Fruit fly (Drosophila melanogaster) whole organism, embryonic: Measurements from ENCODE around the gene CG3546.

Experiments used
- Ada2b ChIP-seq: fragments of 200-800 bp; sonication (Bioruptor generic); IDR thresholded peaks from 2 replicates; pipeline ENCODE4 v1.3.6; 2022; ENCODE audit warnings: missing biosample characterization, missing genetic modification characterization
- Atf-2 ChIP-seq: fragments of 200-800 bp; sonication (Bioruptor generic); optimal IDR thresholded peaks from 2 replicates; lab custom pipeline; 2016; ENCODE audit warnings: missing biosample characterization, missing genetic modification characterization
- CG10267 ChIP-seq: fragments of 200-800 bp; sonication (Bioruptor generic); optimal IDR thresholded peaks from 2 replicates; lab custom pipeline; 2018; ENCODE audit warnings: missing biosample characterization, mild to moderate bottlenecking, missing genetic modification characterization, moderate library complexity
- CG10979 ChIP-seq: fragments of 200-800 bp; sonication (Bioruptor generic); optimal IDR thresholded peaks from 2 replicates; lab custom pipeline; 2018; ENCODE audit warnings: missing biosample characterization, mild to moderate bottlenecking, missing genetic modification characterization, moderate library complexity
- CG14014 ChIP-seq: fragments of 200-800 bp; sonication (Bioruptor generic); IDR thresholded peaks from 2 replicates; pipeline ENCODE4 v1.3.6; 2022; ENCODE audit warnings: missing biosample characterization, missing genetic modification characterization
- CG16813 ChIP-seq: fragments of 200-800 bp; sonication (Bioruptor generic); IDR thresholded peaks from 3 replicates; pipeline ENCODE4 v1.3.6; 2022; ENCODE audit warnings: missing biosample characterization, missing genetic modification characterization; ENCODE audit not compliant: partially characterized antibody
- CG18011 ChIP-seq: fragments of 200-800 bp; sonication (Bioruptor generic); optimal IDR thresholded peaks from 2 replicates; lab custom pipeline; 2017; ENCODE audit warnings: missing biosample characterization, missing genetic modification characterization, mild to moderate bottlenecking, moderate library complexity, missing genotype
- CG2129 ChIP-seq: fragments of 200-800 bp; sonication (Bioruptor generic); IDR thresholded peaks from 2 replicates; pipeline ENCODE4 v1.3.6; 2022; ENCODE audit warnings: missing biosample characterization, missing genetic modification characterization; ENCODE audit not compliant: partially characterized antibody
- CG30431 ChIP-seq: fragments of 200-800 bp; sonication (Bioruptor generic); optimal IDR thresholded peaks from 2 replicates; lab custom pipeline; 2017; ENCODE audit warnings: missing biosample characterization, missing genetic modification characterization
- CG31388 ChIP-seq: fragments of 200-800 bp; sonication (Bioruptor generic); optimal IDR thresholded peaks from 2 replicates; lab custom pipeline; 2016; ENCODE audit warnings: missing biosample characterization, missing genetic modification characterization
- CG3281 ChIP-seq: fragments of 200-800 bp; sonication (Bioruptor generic); optimal IDR thresholded peaks from 3 replicates; lab custom pipeline; 2017; ENCODE audit warnings: missing biosample characterization, mild to moderate bottlenecking, missing genetic modification characterization
- CG34224 ChIP-seq: fragments of 200-800 bp; sonication (Bioruptor generic); IDR thresholded peaks from 3 replicates; pipeline ENCODE4 v1.3.6; 2022; ENCODE audit warnings: missing biosample characterization, missing genetic modification characterization; ENCODE audit not compliant: partially characterized antibody
- CG5180 ChIP-seq: fragments of 200-800 bp; sonication (Bioruptor generic); optimal IDR thresholded peaks from 3 replicates; lab custom pipeline; 2017; ENCODE audit warnings: missing biosample characterization, missing genetic modification characterization, mild to moderate bottlenecking, moderate library complexity, missing genetic modification reagents
- CG5953 ChIP-seq: fragments of 200-800 bp; sonication (Bioruptor generic); IDR thresholded peaks from 2 replicates; pipeline ENCODE4 v1.3.6; 2022; ENCODE audit warnings: missing biosample characterization, missing genetic modification characterization
- CG6791 ChIP-seq: fragments of 200-800 bp; sonication (Bioruptor generic); IDR thresholded peaks from 3 replicates; pipeline ENCODE4 v1.3.6; 2022; ENCODE audit warnings: missing biosample characterization, missing genetic modification characterization; ENCODE audit not compliant: partially characterized antibody
- CTCF ChIP-seq: fragments of 200-800 bp; sonication (Bioruptor generic); optimal IDR thresholded peaks from 2 replicates; lab custom pipeline; 2017; ENCODE audit warnings: missing biosample characterization, mild to moderate bottlenecking, missing genetic modification characterization, moderate library complexity
- Chrac-16 ChIP-seq: fragments of 200-800 bp; sonication (Bioruptor generic); optimal IDR thresholded peaks from 3 replicates; lab custom pipeline; 2016; ENCODE audit warnings: missing biosample characterization, missing genetic modification characterization
- Dfd ChIP-seq, 2 experiments: fragments of >200 bp; optimal IDR thresholded peaks; 2 replicates each; lab custom pipeline; 2017; ENCODE audit warnings: missing biosample characterization in 2 of 2, missing genetic modification characterization in 2 of 2
- Doc3 ChIP-seq: fragments of 200-800 bp; sonication (Bioruptor generic); IDR thresholded peaks from 3 replicates; pipeline ENCODE4 v1.3.6; 2022; ENCODE audit warnings: missing biosample characterization, missing genetic modification characterization; ENCODE audit not compliant: partially characterized antibody
- Dp ChIP-seq: fragments of 200-800 bp; sonication (Bioruptor generic); optimal IDR thresholded peaks from 2 replicates; lab custom pipeline; 2018; ENCODE audit warnings: missing biosample characterization, mild to moderate bottlenecking, missing genetic modification characterization, moderate library complexity
- Dref ChIP-seq: fragments of 200-800 bp; sonication (Bioruptor generic); IDR thresholded peaks from 2 replicates; pipeline ENCODE4 v1.3.6; 2022; ENCODE audit warnings: missing biosample characterization, missing genetic modification characterization
- Fer2 ChIP-seq: fragments of 200-800 bp; sonication (Bioruptor generic); optimal IDR thresholded peaks from 2 replicates; lab custom pipeline; 2018; ENCODE audit warnings: missing biosample characterization, mild to moderate bottlenecking, missing genetic modification characterization, moderate library complexity
- Gug ChIP-seq: fragments of 200-800 bp; sonication (Bioruptor generic); IDR thresholded peaks from 4 replicates; pipeline ENCODE4 v1.3.6; 2022; ENCODE audit warnings: missing biosample characterization, missing genetic modification characterization
- HLH4C ChIP-seq: fragments of 200-800 bp; sonication (Bioruptor generic); IDR thresholded peaks from 3 replicates; pipeline ENCODE4 v1.3.6; 2022; ENCODE audit warnings: missing biosample characterization, missing genetic modification characterization; ENCODE audit not compliant: partially characterized antibody
- HLHmδ ChIP-seq: fragments of 200-800 bp; sonication (Bioruptor generic); optimal IDR thresholded peaks from 2 replicates; lab custom pipeline; 2018; ENCODE audit warnings: missing biosample characterization, mild to moderate bottlenecking, missing genetic modification characterization, moderate library complexity
- Oli ChIP-seq: fragments of 200-800 bp; sonication (Bioruptor generic); optimal IDR thresholded peaks from 2 replicates; lab custom pipeline; 2018; ENCODE audit warnings: missing biosample characterization, mild to moderate bottlenecking, missing genetic modification characterization, moderate library complexity
- Opbp ChIP-seq: fragments of 200-800 bp; sonication (Bioruptor generic); IDR thresholded peaks from 3 replicates; pipeline ENCODE4 v1.3.6; 2022; ENCODE audit warnings: missing biosample characterization, missing genetic modification characterization; ENCODE audit not compliant: partially characterized antibody
- Side ChIP-seq: fragments of 200-800 bp; sonication (Bioruptor generic); optimal IDR thresholded peaks from 2 replicates; lab custom pipeline; 2016; ENCODE audit warnings: missing biosample characterization, missing genetic modification characterization
- amos ChIP-seq: fragments of 200-800 bp; sonication (Bioruptor generic); IDR thresholded peaks from 2 replicates; pipeline ENCODE4 v1.3.6; 2022; ENCODE audit warnings: missing biosample characterization, missing genetic modification characterization; ENCODE audit not compliant: partially characterized antibody
- ase ChIP-seq: fragments of 200-800 bp; sonication (Bioruptor generic); IDR thresholded peaks from 3 replicates; pipeline ENCODE4 v1.3.6; 2022; ENCODE audit warnings: missing biosample characterization, missing genetic modification characterization
- ato ChIP-seq: fragments of 200-800 bp; sonication (Bioruptor generic); IDR thresholded peaks from 2 replicates; pipeline ENCODE4 v1.3.6; 2022; ENCODE audit warnings: missing biosample characterization, missing genetic modification characterization; ENCODE audit not compliant: partially characterized antibody
- az2 ChIP-seq: fragments of 200-800 bp; sonication (Bioruptor generic); optimal IDR thresholded peaks from 3 replicates; lab custom pipeline; 2016; ENCODE audit warnings: missing biosample characterization, missing genetic modification characterization
- bbx ChIP-seq: fragments of 200-800 bp; sonication (Bioruptor generic); IDR thresholded peaks from 2 replicates; pipeline ENCODE4 v1.3.6; 2022; ENCODE audit warnings: missing biosample characterization, missing genetic modification characterization; ENCODE audit not compliant: partially characterized antibody
- cg ChIP-seq: fragments of 200-800 bp; sonication (Bioruptor generic); optimal IDR thresholded peaks from 3 replicates; lab custom pipeline; 2019; ENCODE audit warnings: missing biosample characterization, mild to moderate bottlenecking, missing genetic modification characterization, moderate library complexity
- croc ChIP-seq: fragments of 200-800 bp; sonication (Bioruptor generic); conservative IDR thresholded peaks from 3 replicates; pipeline ENCODE4 v1.3.6; 2022; ENCODE audit warnings: missing biosample characterization, missing genetic modification characterization
- dysf ChIP-seq: fragments of 200-800 bp; sonication (Bioruptor generic); IDR thresholded peaks from 3 replicates; pipeline ENCODE4 v1.3.6; 2022; ENCODE audit warnings: missing biosample characterization, missing genetic modification characterization
- esg ChIP-seq: fragments of 200-800 bp; sonication (Bioruptor generic); conservative IDR thresholded peaks from 2 replicates; pipeline ENCODE4 v1.3.6; 2022; ENCODE audit warnings: missing biosample characterization, missing genetic modification characterization
- fru ChIP-seq: fragments of >200 bp; optimal IDR thresholded peaks from 2 replicates; lab custom pipeline; 2017
- hb ChIP-seq: fragments of 200-800 bp; sonication (Bioruptor generic); IDR thresholded peaks from 3 replicates; pipeline ENCODE4 v1.3.6; 2022; ENCODE audit warnings: missing biosample characterization, missing genetic modification characterization; ENCODE audit not compliant: partially characterized antibody
- insv ChIP-seq, 2 experiments: fragments of 200-800 bp; sonication (Bioruptor generic); optimal IDR thresholded peaks; 3 replicates each; lab custom pipeline; 2016 to 2018; ENCODE audit warnings: missing biosample characterization in 2 of 2, missing genetic modification characterization in 2 of 2
- lov ChIP-seq, 2 experiments: fragments of 200-800 bp in 1 of 2; fragments of >200 bp in 1 of 2; sonication (Bioruptor generic) in 1 of 2; IDR thresholded peaks in 1 of 2; optimal IDR thresholded peaks in 1 of 2; 2 replicates in 1 of 2; 3 replicates in 1 of 2; pipeline versions ENCODE4 v1.3.6 to Lab custom; 2017 to 2022; ENCODE audit warnings: missing biosample characterization in 1 of 2, missing genetic modification characterization in 1 of 2
- mld ChIP-seq: fragments of 200-800 bp; sonication (Bioruptor generic); IDR thresholded peaks from 3 replicates; pipeline ENCODE4 v1.3.6; 2022; ENCODE audit warnings: missing biosample characterization, missing genetic modification characterization; ENCODE audit not compliant: partially characterized antibody
- nmo ChIP-seq: fragments of 200-800 bp; sonication (Bioruptor generic); optimal IDR thresholded peaks from 2 replicates; lab custom pipeline; 2018; ENCODE audit warnings: missing biosample characterization, mild to moderate bottlenecking, missing genetic modification characterization, moderate library complexity
- scrt ChIP-seq: fragments of 200-800 bp; sonication (Bioruptor generic); optimal IDR thresholded peaks from 2 replicates; lab custom pipeline; 2018; ENCODE audit warnings: missing biosample characterization, mild to moderate bottlenecking, missing genetic modification characterization, moderate library complexity
- stc ChIP-seq: fragments of 200-800 bp; sonication (Bioruptor generic); IDR thresholded peaks from 2 replicates; pipeline ENCODE4 v1.3.6; 2022; ENCODE audit warnings: missing biosample characterization, missing genetic modification characterization
- tll ChIP-seq, 2 experiments: fragments of 200-800 bp in 1 of 2; fragments of >200 bp in 1 of 2; sonication (Bioruptor generic) in 1 of 2; optimal IDR thresholded peaks; 2 replicates each; lab custom pipeline; 2017 to 2019; ENCODE audit warnings: missing biosample characterization in 2 of 2, missing genetic modification characterization in 2 of 2, mild to moderate bottlenecking in 1 of 2, moderate library complexity in 1 of 2
- toy ChIP-seq: fragments of 200-800 bp; sonication (Bioruptor generic); IDR thresholded peaks from 2 replicates; pipeline ENCODE4 v1.3.6; 2022; ENCODE audit warnings: missing biosample characterization, missing genetic modification characterization
- unc-4 ChIP-seq: fragments of 200-800 bp; sonication (Bioruptor generic); IDR thresholded peaks from 2 replicates; pipeline ENCODE4 v1.3.6; 2022; ENCODE audit warnings: missing biosample characterization, missing genetic modification characterization; ENCODE audit not compliant: partially characterized antibody
- unpg ChIP-seq: fragments of 200-800 bp; sonication (Bioruptor generic); optimal IDR thresholded peaks from 3 replicates; lab custom pipeline; 2018; ENCODE audit warnings: missing biosample characterization, mild to moderate bottlenecking, missing genetic modification characterization, moderate library complexity

The CG3546 gene

DNA sequence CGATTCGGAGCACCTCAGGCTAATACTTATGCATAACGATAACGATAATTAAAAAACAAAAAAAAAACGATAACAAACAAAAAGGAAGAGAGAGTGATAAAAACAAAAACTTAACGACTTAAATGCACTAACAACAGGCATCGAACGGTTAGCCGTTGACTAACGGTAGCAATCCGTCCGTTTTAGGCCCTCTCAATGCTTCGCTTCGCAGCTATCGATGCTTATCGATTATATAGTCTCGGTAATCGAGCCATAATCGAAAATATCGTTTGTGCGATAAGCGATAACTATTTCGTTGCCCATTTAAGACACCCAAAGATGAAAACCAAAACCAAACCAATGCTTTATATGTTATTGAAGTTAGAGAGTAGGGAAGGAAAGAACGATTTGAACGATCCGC is 23.9 kb upstream of the CG3546 start (continued):
- TF ChIP-seq CG5180 (GFP tag; lab: Kevin White, UChicago) (no peak), cg (GFP tag; lab: Kevin White, UChicago) (no peak), Chrac-16 (GFP tag; lab: Kevin White, UChicago) (no peak), CG16813 (GFP tag; lab: Robert Waterston, UW) (peak; percentile 64; the same call in 2 of the 3 replicates), Fer2 (no peak), Oli (no peak), hb (GFP tag; lab: Robert Waterston, UW) (peak; percentile 52; the same call in 2 of the 3 replicates), lov (optimal IDR thresholded peaks at IDR 0.05; lab: Kevin White, UChicago) (no peak), lov (GFP tag; IDR thresholded peaks at IDR 0.05; lab: Robert Waterston, UW) (no peak), Side (GFP tag; lab: Kevin White, UChicago) (no peak), HLH4C (GFP tag; lab: Robert Waterston, UW) (peak; percentile 84), mld (GFP tag; lab: Robert Waterston, UW) (0 out of 3 replicates have a peak, but pooled peaks have one; percentile 50), fru (lab: Kevin White, UChicago) (no peak), CG10979 (tag; lab: Kevin White, UChicago) (no peak), bbx (GFP tag; lab: Robert Waterston, UW) (peak; percentile 72), CG14014 (no peak), Ada2b (GFP tag; lab: Robert Waterston, UW) (no peak), Dfd (GFP tag; optimal IDR thresholded peaks at IDR 0.05; lab: Kevin White, UChicago) (no peak), CG5953 (GFP tag; lab: Robert Waterston, UW) (no peak), Dp (no peak), CG34224 (GFP tag; lab: Robert Waterston, UW) (peak; percentile 11; the same call in 1 of the 3 replicates), Doc3 (GFP tag; lab: Robert Waterston, UW) (0 out of 3 replicates have a peak, but pooled peaks have one; percentile 28), amos (0 out of 2 replicates have a peak, but pooled peaks have one; percentile 26), scrt (GFP tag; lab: Kevin White, UChicago) (no peak), nmo (GFP tag; lab: Kevin White, UChicago) (no peak), ato (GFP tag; lab: Robert Waterston, UW) (0 out of 2 replicates have a peak, but pooled peaks have one; percentile 53), Opbp (peak; percentile 60; the same call in 2 of the 3 replicates), insv (GFP tag; optimal IDR thresholded peaks at IDR 0.05; lab: Kevin White, UChicago) (no peak), CG6791 (GFP tag; lab: Robert Waterston, UW) (peak; percentile 70), stc (GFP tag; lab: Robert Waterston, UW) (no peak), dysf (no peak), croc (no peak), tll (GFP tag; optimal IDR thresholded peaks at IDR 0.05; lab: Kevin White, UChicago) (no peak), CG31388 (no peak), unc-4 (GFP tag; lab: Robert Waterston, UW) (0 out of 2 replicates have a peak, but pooled peaks have one; percentile 29), HLHmδ (GFP tag; lab: Kevin White, UChicago) (no peak), CTCF (GFP tag; lab: Kevin White, UChicago) (no peak), az2 (GFP tag; lab: Kevin White, UChicago) (no peak), esg (GFP tag; lab: Robert Waterston, UW) (no peak), CG2129 (GFP tag; lab: Robert Waterston, UW) (no peak), CG10267 (tag; lab: Kevin White, UChicago) (no peak), CG18011 (no peak), unpg (GFP tag; lab: Kevin White, UChicago) (no peak), Atf-2 (GFP tag; lab: Kevin White, UChicago) (no peak), Dref (GFP tag; lab: Robert Waterston, UW) (peak; percentile 51), CG30431 (GFP tag; lab: Kevin White, UChicago) (no peak), toy (GFP tag; lab: Robert Waterston, UW) (no peak), ase (GFP tag; lab: Robert Waterston, UW) (no peak), Gug (no peak), CG3281 (GFP tag; lab: Kevin White, UChicago) (no peak)
